Worm (Caenorhabditis elegans): ENCODE results near the gene ZK154.1.

ZK154.1 gene

ce11 chrX:7781827-7782226 is 2.5 kb downstream of the ZK154.1 start:
- TF ChIP-seq elt-3 (tag; optimal IDR thresholded peaks at IDR 0.05) (no peak), fkh-2 (tag; optimal IDR thresholded peaks at IDR 0.05) (no peak), ztf-4 (tag; optimal IDR thresholded peaks at IDR 0.05) (no peak), ceh-16 (tag; optimal IDR thresholded peaks at IDR 0.05) (no peak), nhr-23 (tag; optimal IDR thresholded peaks at IDR 0.05) (no peak), lsy-12 (tag; optimal IDR thresholded peaks at IDR 0.05) (no peak), snpc-4 (tag; optimal IDR thresholded peaks at IDR 0.05) (no peak), fos-1 (tag; optimal IDR thresholded peaks at IDR 0.05) (no peak), ztf-11 (tag; optimal IDR thresholded peaks at IDR 0.05) (no peak), nhr-11 (tag; optimal IDR thresholded peaks at IDR 0.05) (no peak), lin-15B (tag; optimal IDR thresholded peaks at IDR 0.05) (no peak), unc-62 (GFP tag; optimal IDR thresholded peaks at IDR 0.05) (no peak), ceh-9 (tag; optimal IDR thresholded peaks at IDR 0.05) (no peak), ama-1 (optimal IDR thresholded peaks at IDR 0.05) (no peak)

ce11 chrX:7782389-7782788 is 3.0 kb downstream of the ZK154.1 start, which contains the start of gene ZK154.4:
Gene ZK154.4 (minus strand): TSS chrX:7782415.
- TF ChIP-seq nhr-28 (tag; optimal IDR thresholded peaks at IDR 0.05): no peak
- TF ChIP-seq lin-39 (tag; optimal IDR thresholded peaks at IDR 0.05): peak; percentile 51
- peak; percentile 77 for TF ChIP-seq hmg-11 (tag; optimal IDR thresholded peaks at IDR 0.05)
- TF ChIP-seq mdl-1 (tag; optimal IDR thresholded peaks at IDR 0.05): no peak
- peak; percentile 36 for TF ChIP-seq elt-2 (tag; optimal IDR thresholded peaks at IDR 0.05)
- TF ChIP-seq ceh-28 (tag; optimal IDR thresholded peaks at IDR 0.05): peak; percentile 41
- TF ChIP-seq zag-1 (tag; optimal IDR thresholded peaks at IDR 0.05): no peak
- TF ChIP-seq egl-5 (tag; optimal IDR thresholded peaks at IDR 0.05): peak; percentile 25
- peak; percentile 33 for TF ChIP-seq nhr-43 (tag; optimal IDR thresholded peaks at IDR 0.05; ENCODE audit: poor library complexity, severe bottlenecking)
- TF ChIP-seq pha-4 (tag; optimal IDR thresholded peaks at IDR 0.05): peak; percentile 91
- TF ChIP-seq nfya-1 (tag; optimal IDR thresholded peaks at IDR 0.05; ENCODE audit: insufficient read depth): peak; percentile 74
- peak; percentile 11 for TF ChIP-seq lin-15B (tag; optimal IDR thresholded peaks at IDR 0.05)

ce11 chrX:7787885-7788353 is 8.5 kb downstream of the ZK154.1 start, which contains the start of gene ZK154.5:
Gene ZK154.5 (minus strand): TSS chrX:7787935.
- TF ChIP-seq pha-4 (tag; optimal IDR thresholded peaks at IDR 0.05) (peak; percentile 72), pqm-1 (tag; optimal IDR thresholded peaks at IDR 0.05) (peak; percentile 6), nfya-1 (tag; optimal IDR thresholded peaks at IDR 0.05; ENCODE audit: insufficient read depth) (peak; percentile 51), jun-1 (tag; optimal IDR thresholded peaks at IDR 0.05) (no peak), tbx-2 (tag; optimal IDR thresholded peaks at IDR 0.05) (no peak), nhr-67 (tag; optimal IDR thresholded peaks at IDR 0.05) (no peak), nhr-28 (tag; optimal IDR thresholded peaks at IDR 0.05) (no peak), daf-12 (tag; optimal IDR thresholded peaks at IDR 0.05) (no peak), ceh-16 (tag; optimal IDR thresholded peaks at IDR 0.05) (no peak), lin-15B (tag; optimal IDR thresholded peaks at IDR 0.05) (peak; percentile 29), hmg-11 (tag; optimal IDR thresholded peaks at IDR 0.05) (peak; percentile 62), elt-2 (tag; optimal IDR thresholded peaks at IDR 0.05) (peak; percentile 37), elt-1 (tag; optimal IDR thresholded peaks at IDR 0.05) (no peak), unc-62 (GFP tag; optimal IDR thresholded peaks at IDR 0.05) (no peak), ztf-11 (tag; optimal IDR thresholded peaks at IDR 0.05) (no peak), zag-1 (tag; optimal IDR thresholded peaks at IDR 0.05) (no peak), ceh-28 (tag; optimal IDR thresholded peaks at IDR 0.05) (peak; percentile 45), nhr-76 (tag; optimal IDR thresholded peaks at IDR 0.05) (no peak), lin-39 (tag; optimal IDR thresholded peaks at IDR 0.05) (peak; percentile 53), ceh-9 (tag; optimal IDR thresholded peaks at IDR 0.05) (no peak), nhr-23 (tag; optimal IDR thresholded peaks at IDR 0.05) (peak; percentile 43), nhr-43 (tag; optimal IDR thresholded peaks at IDR 0.05; ENCODE audit: poor library complexity, severe bottlenecking) (peak; percentile 13), ztf-4 (tag; optimal IDR thresholded peaks at IDR 0.05) (no peak), skn-1 (tag; optimal IDR thresholded peaks at IDR 0.05) (no peak), egl-5 (tag; optimal IDR thresholded peaks at IDR 0.05) (no peak), nhr-25 (tag; optimal IDR thresholded peaks at IDR 0.05) (peak; percentile 43)

DNA sequence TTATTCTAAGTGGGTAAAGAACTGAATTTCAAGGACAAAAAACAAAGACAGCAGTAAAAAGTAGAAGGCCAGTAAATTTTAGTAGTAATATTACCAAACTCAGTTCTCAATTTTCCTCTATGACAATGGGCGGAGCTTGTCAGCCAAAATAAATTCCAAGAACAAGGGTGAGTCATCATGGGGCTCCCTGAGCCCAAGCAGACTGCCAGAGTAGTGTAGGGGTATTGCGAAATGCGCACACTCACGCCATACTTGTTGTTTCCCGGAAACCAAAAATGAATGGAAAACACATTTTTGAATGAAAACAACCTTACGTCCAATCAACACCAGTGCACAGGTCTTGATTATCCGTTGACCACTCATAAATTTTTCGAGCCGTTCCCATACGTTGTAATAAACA is 12.4 kb downstream of the ZK154.1 start:
- TF ChIP-seq jun-1 (tag; optimal IDR thresholded peaks at IDR 0.05) (peak; percentile 57), ztf-4 (tag; optimal IDR thresholded peaks at IDR 0.05) (no peak), lin-15B (tag; optimal IDR thresholded peaks at IDR 0.05) (peak; percentile 3), nhr-11 (tag; optimal IDR thresholded peaks at IDR 0.05) (peak; percentile 74), fos-1 (tag; optimal IDR thresholded peaks at IDR 0.05) (peak; percentile 76), hmg-11 (tag; optimal IDR thresholded peaks at IDR 0.05) (peak; percentile 11), eor-1 (tag; optimal IDR thresholded peaks at IDR 0.05) (no peak), lin-39 (tag; optimal IDR thresholded peaks at IDR 0.05) (peak; percentile 38), snpc-4 (tag; optimal IDR thresholded peaks at IDR 0.05) (peak; percentile 37), nfya-1 (tag; optimal IDR thresholded peaks at IDR 0.05; ENCODE audit: insufficient read depth) (peak; percentile 72)
